Fruit fly (Drosophila melanogaster) whole organism, adult: ENCODE results near the gene otu.

Experiments
- CG12768 ChIP-seq: fragments of 200-800 bp; sonication (Bioruptor generic); optimal IDR thresholded peaks from 2 replicates; lab custom pipeline; 2017; ENCODE audit warnings: missing biosample characterization, missing genetic modification characterization, mild to moderate bottlenecking, moderate library complexity, missing genetic modification reagents
- pad ChIP-seq: fragments of 200-800 bp; sonication (Bioruptor generic); optimal IDR thresholded peaks from 3 replicates; lab custom pipeline; 2017; ENCODE audit warnings: missing biosample characterization, missing genetic modification characterization, mild to moderate bottlenecking, moderate library complexity, missing genetic modification reagents

DNA sequence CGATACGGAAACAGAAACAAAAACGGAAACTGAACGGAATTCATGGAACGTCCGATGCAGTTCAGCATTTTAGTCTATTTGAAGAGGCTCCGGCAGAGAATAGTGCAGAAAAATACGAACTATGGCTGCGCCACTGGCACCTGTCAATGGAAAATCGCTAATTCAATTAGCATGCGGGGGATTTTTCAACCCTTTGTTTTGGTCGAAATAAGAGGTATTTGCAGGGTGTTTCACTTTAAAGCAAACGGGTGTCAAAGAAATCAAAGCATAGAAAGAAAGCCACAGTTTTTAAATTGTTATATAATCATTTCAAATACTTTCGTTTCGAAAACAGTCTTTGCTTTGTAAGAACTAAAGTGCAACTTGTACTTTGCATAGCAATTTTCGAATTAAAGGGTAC is 40.3 kb upstream of the otu start, which contains the start of gene PIP82:
- no peak for TF ChIP-seq pad
- no peak for TF ChIP-seq CG12768 (GFP tag; lab: Kevin White, UChicago)
